Worm (Caenorhabditis elegans) whole organism, L4 larva: ENCODE measurements around the gene ceh-40.

Experiments used
- F37D6.2 ChIP-seq: sonication (generic microtip); optimal IDR thresholded peaks from 2 replicates; lab custom pipeline; 2016; ENCODE audit warnings: mild to moderate bottlenecking, missing genetic modification characterization, missing compliant biosample characterization
- F49E8.2 ChIP-seq: sonication (generic microtip); optimal IDR thresholded peaks from 2 replicates; lab custom pipeline; 2016; ENCODE audit warnings: missing compliant biosample characterization, mild to moderate bottlenecking, missing genetic modification characterization, borderline replicate concordance
- T26A8.4 ChIP-seq: fragments of 200-800 bp; sonication (Bioruptor generic); IDR thresholded peaks from 2 replicates; pipeline ENCODE4 v1.3.6; 2022; ENCODE audit warnings: missing genetic modification characterization, missing compliant biosample characterization
- Y48G9A.11 ChIP-seq: fragments of 200-800 bp; sonication (Bioruptor generic); IDR thresholded peaks from 2 replicates; pipeline ENCODE4 v1.3.6; 2022; ENCODE audit warnings: missing genetic modification reagents, missing genetic modification characterization, missing compliant biosample characterization
- Y75B8A.6 ChIP-seq: fragments of 200-800 bp; sonication (Bioruptor generic); IDR thresholded peaks from 2 replicates; pipeline ENCODE4 v1.3.6; 2022; ENCODE audit warnings: missing genetic modification reagents, missing genetic modification characterization, missing compliant biosample characterization
- aha-1 ChIP-seq: fragments of 150-350 bp; peaks from one replicate; lab custom pipeline; 2014; ENCODE audit warnings: missing biosample characterization, missing genetic modification characterization
- ceh-28 ChIP-seq: fragments of 150-350 bp; optimal IDR thresholded peaks from 2 replicates; lab custom pipeline; 2014; ENCODE audit warnings: missing biosample characterization, missing genetic modification reagents, missing genetic modification characterization
- ceh-32 ChIP-seq: sonication (generic microtip); optimal IDR thresholded peaks from 2 replicates; lab custom pipeline; 2016; ENCODE audit warnings: mild to moderate bottlenecking, missing genetic modification characterization, missing compliant biosample characterization; ENCODE audit not compliant: poor library complexity
- ceh-82 ChIP-seq: sonication (generic microtip); optimal IDR thresholded peaks from 2 replicates; lab custom pipeline; 2017; ENCODE audit warnings: missing biosample characterization, missing genetic modification characterization
- daf-16 ChIP-seq, 3 experiments: sonication (generic microtip); optimal IDR thresholded peaks; 2 replicates each; lab custom pipeline; 2016 to 2017; ENCODE audit warnings: missing genetic modification characterization in 3 of 3, missing genetic modification reagents in 3 of 3, mild to moderate bottlenecking in 2 of 3, missing compliant biosample characterization in 2 of 3, missing biosample characterization in 1 of 3, moderate library complexity in 1 of 3
- daf-8 ChIP-seq: fragments of 200-800 bp; sonication (Bioruptor generic); IDR thresholded peaks from 2 replicates; pipeline ENCODE4 v1.3.6; 2022; ENCODE audit warnings: missing genetic modification characterization, missing compliant biosample characterization
- dmd-6 ChIP-seq: fragments of 200-800 bp; sonication (Bioruptor generic); IDR thresholded peaks from 2 replicates; pipeline ENCODE4 v1.3.6; 2022; ENCODE audit warnings: missing genetic modification reagents, missing genetic modification characterization, missing compliant biosample characterization
- fkh-10 ChIP-seq: fragments of 150-350 bp; optimal IDR thresholded peaks from 2 replicates; lab custom pipeline; 2014; ENCODE audit warnings: missing biosample characterization, missing genetic modification reagents, missing genetic modification characterization
- gei-8 ChIP-seq: fragments of 200-800 bp; sonication (Bioruptor generic); optimal IDR thresholded peaks from 2 replicates; lab custom pipeline; 2018; ENCODE audit warnings: mild to moderate bottlenecking, missing genetic modification characterization, missing compliant biosample characterization
- hlh-11 ChIP-seq: fragments of 200-800 bp; sonication (Bioruptor generic); optimal IDR thresholded peaks from 2 replicates; lab custom pipeline; 2018; ENCODE audit warnings: mild to moderate bottlenecking, missing genetic modification characterization, missing compliant biosample characterization
- hmg-1.1 ChIP-seq: fragments of 200-800 bp; sonication (Bioruptor generic); IDR thresholded peaks from 2 replicates; pipeline ENCODE4 v1.3.6; 2022; ENCODE audit warnings: missing genetic modification reagents, missing genetic modification characterization, missing compliant biosample characterization
- lin-1 ChIP-seq: fragments of 200-800 bp; sonication (Bioruptor generic); IDR thresholded peaks from 2 replicates; pipeline ENCODE4 v1.3.6; 2022; ENCODE audit warnings: missing genetic modification reagents, missing genetic modification characterization, missing compliant biosample characterization
- lin-13 ChIP-seq: fragments of 150-350 bp; optimal IDR thresholded peaks from 2 replicates; lab custom pipeline; 2014; ENCODE audit warnings: missing biosample characterization, missing genetic modification reagents, missing genetic modification characterization
- lin-38 ChIP-seq: fragments of 200-800 bp; sonication (Bioruptor generic); IDR thresholded peaks from 2 replicates; pipeline ENCODE4 v1.3.6; 2022; ENCODE audit warnings: missing genetic modification reagents, missing genetic modification characterization, missing compliant biosample characterization
- lsy-2 ChIP-seq, 2 experiments: fragments of 150-350 bp in 1 of 2; sonication (generic microtip) in 1 of 2; optimal IDR thresholded peaks; 2 replicates each; lab custom pipeline; 2014 to 2017; ENCODE audit warnings: missing biosample characterization in 2 of 2, missing genetic modification characterization in 2 of 2
- madf-5 ChIP-seq, 2 experiments: fragments of 200-800 bp; sonication (Bioruptor generic); IDR thresholded peaks; 2 replicates each; pipeline ENCODE4 v1.3.6; 2022; ENCODE audit warnings: missing compliant biosample characterization in 2 of 2, missing genetic modification characterization in 2 of 2
- mes-2 ChIP-seq: sonication (generic microtip); optimal IDR thresholded peaks from 2 replicates; lab custom pipeline; 2016; ENCODE audit warnings: missing genotype, mild to moderate bottlenecking, missing genetic modification characterization, missing compliant biosample characterization; ENCODE audit not compliant: poor library complexity, severe bottlenecking
- mxl-3 ChIP-seq: fragments of 200-800 bp; sonication (Bioruptor generic); optimal IDR thresholded peaks from 2 replicates; lab custom pipeline; 2018; ENCODE audit warnings: mild to moderate bottlenecking, missing genetic modification characterization, missing compliant biosample characterization
- nhr-11 ChIP-seq: fragments of 150-350 bp; optimal IDR thresholded peaks from 2 replicates; lab custom pipeline; 2014; ENCODE audit warnings: missing biosample characterization, missing genetic modification characterization
- nhr-25 ChIP-seq: sonication (generic microtip); optimal IDR thresholded peaks from 2 replicates; lab custom pipeline; 2017; ENCODE audit warnings: missing genetic modification characterization, mild to moderate bottlenecking, missing compliant biosample characterization, antibody characterized with exemption, moderate library complexity, borderline replicate concordance; ENCODE audit not compliant: insufficient read depth
- nhr-41 ChIP-seq: fragments of 200-800 bp; sonication (Bioruptor generic); IDR thresholded peaks from 2 replicates; pipeline ENCODE4 v1.3.6; 2022; ENCODE audit warnings: missing genetic modification reagents, missing genetic modification characterization, missing compliant biosample characterization
- nhr-42 ChIP-seq: fragments of 200-800 bp; sonication (Bioruptor generic); IDR thresholded peaks from 2 replicates; pipeline ENCODE4 v1.3.6; 2022; ENCODE audit warnings: missing genetic modification characterization, missing compliant biosample characterization
- nhr-77 ChIP-seq: fragments of 150-350 bp; optimal IDR thresholded peaks from 2 replicates; lab custom pipeline; 2014; ENCODE audit warnings: missing biosample characterization, missing genetic modification characterization
- pha-4 ChIP-seq, 2 experiments: fragments of 150-350 bp in 1 of 2; fragments of 200-800 bp in 1 of 2; sonication (Bioruptor generic) in 1 of 2; IDR thresholded peaks in 1 of 2; optimal IDR thresholded peaks in 1 of 2; 2 replicates each; pipeline versions ENCODE4 v1.3.6 to Lab custom; 2014 to 2022; ENCODE audit warnings: missing genetic modification characterization in 2 of 2, missing genetic modification reagents in 2 of 2, missing biosample characterization in 1 of 2, missing compliant biosample characterization in 1 of 2
- php-3 ChIP-seq: fragments of 200-800 bp; sonication (Bioruptor generic); IDR thresholded peaks from 2 replicates; pipeline ENCODE4 v1.3.6; 2022; ENCODE audit warnings: missing genetic modification reagents, missing genetic modification characterization, missing compliant biosample characterization
- pqm-1 ChIP-seq: sonication (generic microtip); optimal IDR thresholded peaks from 2 replicates; lab custom pipeline; 2017; ENCODE audit warnings: missing biosample characterization, missing genetic modification characterization
- sdz-12 ChIP-seq: fragments of 200-800 bp; sonication (Bioruptor generic); optimal IDR thresholded peaks from 2 replicates; lab custom pipeline; 2018; ENCODE audit warnings: mild to moderate bottlenecking, missing genetic modification characterization, missing compliant biosample characterization
- spr-1 ChIP-seq: sonication (generic microtip); optimal IDR thresholded peaks from 2 replicates; lab custom pipeline; 2016; ENCODE audit warnings: mild to moderate bottlenecking, missing genetic modification characterization, missing compliant biosample characterization
- unc-62 ChIP-seq, 3 experiments: fragments of 150-350 bp in 1 of 3; sonication (generic microtip); optimal IDR thresholded peaks in 2 of 3; peaks in 1 of 3; 1 replicate in 1 of 3; 2 replicates in 2 of 3; lab custom pipeline; 2014 to 2017; ENCODE audit warnings: missing biosample characterization in 3 of 3, missing genetic modification characterization in 3 of 3, missing genetic modification reagents in 3 of 3, missing genotype in 1 of 3
- vab-7 ChIP-seq: fragments of 200-800 bp; sonication (Bioruptor generic); IDR thresholded peaks from 2 replicates; pipeline ENCODE4 v1.3.6; 2022; ENCODE audit warnings: missing genetic modification reagents, missing genetic modification characterization, missing compliant biosample characterization
- zip-2 ChIP-seq: fragments of 150-350 bp; optimal IDR thresholded peaks from 2 replicates; lab custom pipeline; 2014; ENCODE audit warnings: missing biosample characterization, missing genetic modification characterization

Gene ceh-40

DNA sequence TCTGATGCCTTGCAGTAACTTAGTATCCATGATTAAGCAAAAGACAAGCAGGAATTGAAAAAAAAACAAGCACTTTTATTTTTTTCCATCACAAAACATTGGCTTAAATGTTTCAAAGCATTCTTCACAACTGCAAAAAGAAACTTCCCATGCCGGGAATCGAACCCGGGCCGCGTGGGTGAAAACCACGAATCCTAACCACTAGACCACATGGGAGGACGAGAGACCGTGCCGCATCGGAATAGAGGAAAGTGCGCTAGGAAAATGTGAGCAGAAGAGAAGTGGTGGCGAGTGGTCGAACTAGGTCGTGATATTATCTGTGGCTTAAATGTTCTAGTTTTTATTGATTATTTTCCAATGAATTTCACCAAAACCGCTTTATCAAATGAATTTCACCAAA lies 46.9 kb upstream of the ceh-40 start (continued):
- no peak for TF ChIP-seq zip-2 (tag; lab: Kevin White, UChicago)
- TF ChIP-seq lin-38, result no peak
- TF ChIP-seq gei-8 (GFP tag; lab: Kevin White, UChicago), result peak; percentile 0
- no peak for TF ChIP-seq pha-4 (GFP tag; IDR thresholded peaks at IDR 0.05; lab: Robert Waterston, UW)
- TF ChIP-seq pha-4 (tag; optimal IDR thresholded peaks at IDR 0.05; lab: Kevin White, UChicago), result no peak
- TF ChIP-seq Y48G9A.11 (GFP tag; lab: Robert Waterston, UW), result peak; percentile 43; the same call in 1 of the 2 replicates
- peak; percentile 75 for TF ChIP-seq vab-7 (GFP tag; lab: Robert Waterston, UW)
- TF ChIP-seq lin-1 (GFP tag; lab: Robert Waterston, UW), result peak; percentile 53; the same call in 1 of the 2 replicates
- peak; percentile 14 for TF ChIP-seq spr-1
- TF ChIP-seq mxl-3 (GFP tag; lab: Kevin White, UChicago), result peak; percentile 39
- TF ChIP-seq mes-2, result peak; percentile 81
- TF ChIP-seq F37D6.2, result no peak
- peak; percentile 53 for TF ChIP-seq hlh-11 (tag; lab: Kevin White, UChicago)
- TF ChIP-seq nhr-77 (tag; lab: Kevin White, UChicago), result peak; percentile 64
- TF ChIP-seq daf-16 (GFP tag; optimal IDR thresholded peaks at IDR 0.05; lab: Kevin White, UChicago), result peak; percentile 11 to 45
- peak; percentile 51 for TF ChIP-seq daf-16 (tag; optimal IDR thresholded peaks at IDR 0.05; lab: Kevin White, UChicago)
- TF ChIP-seq, all 104 proteins: peak for 35

DNA sequence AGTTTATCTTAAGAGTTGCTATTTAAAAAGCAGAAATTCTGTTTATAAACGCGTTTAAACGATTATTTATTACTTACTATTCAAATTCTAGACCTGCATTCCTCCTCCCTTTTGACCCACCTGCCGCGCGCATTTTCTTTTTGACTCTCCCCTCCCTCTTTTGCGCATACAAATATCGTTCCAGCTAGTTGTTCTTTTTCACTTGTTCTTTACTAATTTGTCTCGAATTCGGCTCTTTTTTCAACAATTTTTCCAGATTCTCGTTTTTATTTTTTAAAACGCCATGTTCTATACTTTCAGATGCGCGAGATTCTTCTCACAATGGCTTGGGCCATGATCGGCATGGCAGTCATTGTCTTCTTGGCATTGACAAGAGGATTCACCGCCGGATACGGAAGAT lies 44.8 kb upstream of the ceh-40 start, which contains the start of gene F19H6.4:
TSS of gene F19H6.4 (plus strand) at position 301 of the 400 bp plus-strand sequence.
- TF ChIP-seq lsy-2 (tag; optimal IDR thresholded peaks at IDR 0.05; lab: Kevin White, UChicago), result no peak
- no peak for TF ChIP-seq nhr-11 (tag; lab: Kevin White, UChicago)
- no peak for TF ChIP-seq ceh-28 (tag; lab: Kevin White, UChicago)
- TF ChIP-seq T26A8.4 (GFP tag; lab: Robert Waterston, UW), result no peak
- TF ChIP-seq lin-13, result no peak
- no peak for TF ChIP-seq php-3 (GFP tag; lab: Robert Waterston, UW)
- no peak for TF ChIP-seq unc-62 (GFP tag; optimal IDR thresholded peaks at IDR 0.05 in 1 of 2; lab: Kevin White, UChicago)
- no peak for TF ChIP-seq unc-62 (tag; optimal IDR thresholded peaks at IDR 0.05; lab: Kevin White, UChicago)
- TF ChIP-seq hmg-1.1 (GFP tag; lab: Robert Waterston, UW), result no peak
- TF ChIP-seq dmd-6 (GFP tag; lab: Robert Waterston, UW), result no peak
- TF ChIP-seq ceh-82 (tag; lab: Kevin White, UChicago), result no peak
- TF ChIP-seq Y75B8A.6 (GFP tag; lab: Robert Waterston, UW), result no peak
- TF ChIP-seq nhr-41 (GFP tag; lab: Robert Waterston, UW), result no peak
- no peak for TF ChIP-seq madf-5 (GFP tag; IDR thresholded peaks at IDR 0.05; lab: Robert Waterston, UW)
- no peak for TF ChIP-seq F49E8.2

DNA sequence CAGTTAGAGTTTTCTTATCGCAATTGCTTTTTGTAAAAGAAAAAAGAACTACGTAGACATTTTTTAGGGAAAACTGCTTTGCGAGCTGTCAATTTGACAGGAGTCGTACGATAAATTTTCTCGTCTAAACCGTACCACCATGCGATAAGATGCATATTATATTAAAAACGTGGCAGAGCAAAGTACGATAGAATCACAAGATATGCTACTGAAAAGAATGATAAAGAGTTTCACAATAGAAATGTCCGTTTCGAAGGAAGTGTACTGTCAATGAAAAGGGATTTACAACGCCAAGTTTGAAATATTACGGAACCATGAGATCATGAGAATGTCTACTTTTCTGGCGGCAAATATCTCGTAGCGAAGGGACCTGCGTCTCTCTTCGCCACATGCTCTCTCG lies 44.2 kb upstream of the ceh-40 start, which contains the start of gene F19H6.5:
TSS of gene F19H6.5 (minus strand) at position 101 of the 400 bp plus-strand sequence.
- TF ChIP-seq daf-8 (GFP tag; lab: Robert Waterston, UW) (no peak), lin-38 (no peak), pqm-1 (tag; lab: Kevin White, UChicago) (no peak), php-3 (GFP tag; lab: Robert Waterston, UW) (no peak), fkh-10 (no peak), ceh-32 (tag; lab: Kevin White, UChicago) (no peak), nhr-42 (GFP tag; lab: Robert Waterston, UW) (no peak), sdz-12 (no peak), aha-1 (tag; lab: Kevin White, UChicago) (no peak), hmg-1.1 (GFP tag; lab: Robert Waterston, UW) (no peak), nhr-25 (tag; lab: Kevin White, UChicago) (no peak), mes-2 (no peak), zip-2 (tag; lab: Kevin White, UChicago) (no peak)
